Fruit fly (Drosophila melanogaster): ENCODE data around the gene CG32263.
A peak's percentile ranks its signal among the peaks of the same experiment; 100 is the strongest.

Gene CG32263

DNA sequence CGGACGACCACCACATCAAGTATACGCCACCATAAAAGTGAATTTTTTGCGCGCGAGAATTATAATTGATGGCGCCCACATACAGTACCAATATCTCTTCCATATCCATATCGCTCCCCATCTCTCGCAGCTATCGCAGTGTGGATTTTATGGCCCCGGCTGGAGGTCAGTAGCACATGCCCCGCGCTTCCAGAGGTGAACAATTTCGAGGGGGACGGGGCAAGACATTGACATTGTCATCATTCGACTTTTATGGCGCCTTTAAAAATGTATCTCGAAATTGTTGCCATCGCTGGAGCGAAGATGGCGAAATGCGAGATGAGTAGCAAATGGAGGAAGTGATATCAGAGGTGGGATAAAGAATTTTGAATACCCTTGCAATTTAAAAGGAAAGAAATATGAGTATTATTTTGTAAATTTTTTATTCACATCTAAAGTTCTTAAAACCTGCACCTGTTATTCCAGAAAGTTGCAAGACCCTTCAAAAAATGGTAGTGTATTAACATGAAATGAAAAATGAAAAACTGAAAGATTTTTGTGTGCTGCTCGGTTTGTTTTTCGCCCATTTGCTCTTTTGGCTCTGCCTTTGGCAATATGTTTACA is 50.4 kb downstream of the CG32263 start (continued):
- TF ChIP-seq C15 (GFP tag; IDR thresholded peaks at IDR 0.05): no peak
- TF ChIP-seq CG10959 (GFP tag; IDR thresholded peaks at IDR 0.05): no peak
- TF ChIP-seq lov (optimal IDR thresholded peaks at IDR 0.05): no peak
- no peak for TF ChIP-seq lov (GFP tag; IDR thresholded peaks at IDR 0.05)
- no peak for TF ChIP-seq ac (GFP tag; optimal IDR thresholded peaks at IDR 0.05)
- peak; percentile 43 for TF ChIP-seq CG13296 (GFP tag; optimal IDR thresholded peaks at IDR 0.05)
- TF ChIP-seq sqz (GFP tag; optimal IDR thresholded peaks at IDR 0.05): no peak
- TF ChIP-seq CG10267 (tag; optimal IDR thresholded peaks at IDR 0.05): no peak
- no peak for TF ChIP-seq CG3065 (GFP tag; optimal IDR thresholded peaks at IDR 0.05)
- TF ChIP-seq nerfin-1 (tag; optimal IDR thresholded peaks at IDR 0.05): no peak
- TF ChIP-seq pita (GFP tag; optimal IDR thresholded peaks at IDR 0.05): no peak
- no peak; the same call in 1 of the 2 replicates for TF ChIP-seq esg (GFP tag; conservative IDR thresholded peaks at IDR 0.05)
- TF ChIP-seq Poxn (GFP tag; IDR thresholded peaks at IDR 0.05): no peak
- TF ChIP-seq Dip3 (GFP tag; optimal IDR thresholded peaks at IDR 0.05): no peak
- TF ChIP-seq CG7271 (tag; optimal IDR thresholded peaks at IDR 0.05): no peak
- TF ChIP-seq stc (GFP tag; IDR thresholded peaks at IDR 0.05): no peak
- peak; percentile 13 for TF ChIP-seq Myb (GFP tag; optimal IDR thresholded peaks at IDR 0.05)
- no peak for TF ChIP-seq CG13123 (GFP tag; optimal IDR thresholded peaks at IDR 0.05)
- TF ChIP-seq Mad (GFP tag; optimal IDR thresholded peaks at IDR 0.05): no peak
- TF ChIP-seq CG10274 (GFP tag; optimal IDR thresholded peaks at IDR 0.05): no peak
- TF ChIP-seq lbe (GFP tag; optimal IDR thresholded peaks at IDR 0.05): no peak
- no peak for TF ChIP-seq CG10979 (tag; optimal IDR thresholded peaks at IDR 0.05)
- no peak for TF ChIP-seq Antp (GFP tag; optimal IDR thresholded peaks at IDR 0.05)
- TF ChIP-seq Meics (GFP tag; optimal IDR thresholded peaks at IDR 0.05): peak; percentile 55
- TF ChIP-seq GATAe (GFP tag; conservative IDR thresholded peaks at IDR 0.05): no peak
- TF ChIP-seq Hsf (GFP tag; optimal IDR thresholded peaks at IDR 0.05): peak; percentile 19
- TF ChIP-seq crol (GFP tag; IDR thresholded peaks at IDR 0.05): peak; percentile 71
- TF ChIP-seq lilli (GFP tag; optimal IDR thresholded peaks at IDR 0.05): peak; percentile 31
- TF ChIP-seq ind (GFP tag; optimal IDR thresholded peaks at IDR 0.05): peak; percentile 22
- no peak for TF ChIP-seq Asciz (GFP tag; optimal IDR thresholded peaks at IDR 0.05)
- no peak for TF ChIP-seq bbx (GFP tag; IDR thresholded peaks at IDR 0.05; ENCODE audit: partially characterized antibody)
- peak; percentile 19 for TF ChIP-seq CG17385 (GFP tag; optimal IDR thresholded peaks at IDR 0.05)
- TF ChIP-seq lola (GFP tag; optimal IDR thresholded peaks at IDR 0.05): no peak
- TF ChIP-seq CG12155 (GFP tag; optimal IDR thresholded peaks at IDR 0.05): peak; percentile 7
- no peak for TF ChIP-seq CG7963 (GFP tag; IDR thresholded peaks at IDR 0.05; ENCODE audit: partially characterized antibody)
- no peak for TF ChIP-seq CG12942 (GFP tag; optimal IDR thresholded peaks at IDR 0.05)
- no peak for TF ChIP-seq BEAF-32 (GFP tag; optimal IDR thresholded peaks at IDR 0.05)
- no peak for TF ChIP-seq oc (tag; optimal IDR thresholded peaks at IDR 0.05)
- peak in 1 of 2 experiments; percentile 38 for TF ChIP-seq Pdp1 (GFP tag; optimal IDR thresholded peaks at IDR 0.05)
- TF ChIP-seq CG17912 (GFP tag; optimal IDR thresholded peaks at IDR 0.05): no peak
- no peak for TF ChIP-seq CG8944 (GFP tag; optimal IDR thresholded peaks at IDR 0.05)
- no peak for TF ChIP-seq ash1 (GFP tag; optimal IDR thresholded peaks at IDR 0.05)
- TF ChIP-seq YL-1 (GFP tag; optimal IDR thresholded peaks at IDR 0.05): no peak
- TF ChIP-seq CG17186 (GFP tag; optimal IDR thresholded peaks at IDR 0.05): no peak
- no peak for TF ChIP-seq jumu (GFP tag; optimal IDR thresholded peaks at IDR 0.05)
- TF ChIP-seq CG3163 (GFP tag; optimal IDR thresholded peaks at IDR 0.05): no peak
- no peak for TF ChIP-seq CG1602 (GFP tag; optimal IDR thresholded peaks at IDR 0.05)
- no peak for TF ChIP-seq ATbp (GFP tag; optimal IDR thresholded peaks at IDR 0.05)
- TF ChIP-seq dan (GFP tag; IDR thresholded peaks at IDR 0.05): no peak
- peak; percentile 25; the same call in 1 of the 2 replicates for TF ChIP-seq Ada2b (GFP tag; IDR thresholded peaks at IDR 0.05)
- TF ChIP-seq CG2712 (tag; optimal IDR thresholded peaks at IDR 0.05): no peak

Data from whole organism, embryonic.